Fruit fly (Drosophila melanogaster): ENCODE results near the gene sdt.

- TF ChIP-seq insv (optimal IDR thresholded peaks at IDR 0.05) (no peak), Sin3A (optimal IDR thresholded peaks at IDR 0.05) (no peak), psq (optimal IDR thresholded peaks at IDR 0.05) (no peak), Myc (optimal IDR thresholded peaks at IDR 0.05) (no peak)
These were observed 32.9 kb downstream of the sdt start for dm6 chrX:8211094-8211730.
